Worm (Caenorhabditis elegans): ENCODE results near the gene bub-3.

- TF ChIP-seq ceh-20 (GFP tag; IDR thresholded peaks at IDR 0.05), result no peak
- no peak for TF ChIP-seq dpl-1 (GFP tag; optimal IDR thresholded peaks at IDR 0.05)
- TF ChIP-seq aha-1 (tag), result no peak
- no peak for TF ChIP-seq ztf-7 (tag; optimal IDR thresholded peaks at IDR 0.05)
- TF ChIP-seq ama-1 (optimal IDR thresholded peaks at IDR 0.05), result no peak
- TF ChIP-seq nhr-25 (tag; optimal IDR thresholded peaks at IDR 0.05; ENCODE audit: borderline replicate concordance, insufficient read depth), result no peak
These were observed 3.1 kb upstream of the bub-3 start, which contains the start of gene Y54G9A.5 for ce11 chrII:13722763-13723162.

Measured in whole organism, L4 larva.